Worm (Caenorhabditis elegans): ENCODE results near the gene F59B10.6.

F59B10.6 gene

ce11 chrII:10545924-10546783, 21.9 kb upstream of the F59B10.6 start (continued):
- TF ChIP-seq lin-35 (GFP tag; optimal IDR thresholded peaks at IDR 0.05) = peak in 1 of 3 experiments; percentile 20
- 0 out of 2 replicates have a peak, but pooled peaks have one; percentile 26 for TF ChIP-seq attf-6 (GFP tag; IDR thresholded peaks at IDR 0.05)
- no peak for TF ChIP-seq ccch-3 (GFP tag; optimal IDR thresholded peaks at IDR 0.05)
- TF ChIP-seq somi-1 (GFP tag; optimal IDR thresholded peaks at IDR 0.05) = no peak
- no peak for TF ChIP-seq B0035.1 (tag; optimal IDR thresholded peaks at IDR 0.05)
- TF ChIP-seq F57C9.4 (tag; optimal IDR thresholded peaks at IDR 0.05) = no peak
- TF ChIP-seq Y56A3A.18 (GFP tag; IDR thresholded peaks at IDR 0.05) = no peak; the same call in 1 of the 2 replicates
- no peak for TF ChIP-seq T07F8.4 (tag; optimal IDR thresholded peaks at IDR 0.05)
- TF ChIP-seq B0261.1 (tag; optimal IDR thresholded peaks at IDR 0.05) = no peak
- TF ChIP-seq athp-1 (tag; optimal IDR thresholded peaks at IDR 0.05) = no peak
- no peak; the same call in 1 of the 2 replicates for TF ChIP-seq C06A6.2 (GFP tag; conservative IDR thresholded peaks at IDR 0.05)
- no peak for TF ChIP-seq pha-4 (tag; optimal IDR thresholded peaks at IDR 0.05)
- TF ChIP-seq ceh-91 (GFP tag; IDR thresholded peaks at IDR 0.05) = no peak
- TF ChIP-seq Y67H2A.10 (GFP tag; conservative IDR thresholded peaks at IDR 0.05) = no peak
- TF ChIP-seq ztf-22 (GFP tag; optimal IDR thresholded peaks at IDR 0.05) = no peak
- no peak for TF ChIP-seq sptf-2 (GFP tag; optimal IDR thresholded peaks at IDR 0.05)
- TF ChIP-seq ztf-25 (GFP tag; IDR thresholded peaks at IDR 0.05) = no peak
- peak; percentile 52 for TF ChIP-seq zfh-2 (GFP tag; conservative IDR thresholded peaks at IDR 0.05)
- no peak for TF ChIP-seq nfya-1 (tag; optimal IDR thresholded peaks at IDR 0.05; ENCODE audit: borderline replicate concordance, insufficient read depth)
- TF ChIP-seq nfyb-1 (GFP tag; IDR thresholded peaks at IDR 0.05) = peak; percentile 73
- TF ChIP-seq dpl-1 (GFP tag; optimal IDR thresholded peaks at IDR 0.05) = no peak
- no peak for TF ChIP-seq F52B5.7 (tag; optimal IDR thresholded peaks at IDR 0.05)
- no peak for TF ChIP-seq nfya-2 (GFP tag; IDR thresholded peaks at IDR 0.05)
- TF ChIP-seq tbp1 (GFP tag; optimal IDR thresholded peaks at IDR 0.05) = no peak
- TF ChIP-seq die-1 (tag; optimal IDR thresholded peaks at IDR 0.05) = no peak
- no peak for TF ChIP-seq F37B4.10 (GFP tag; IDR thresholded peaks at IDR 0.05)
- no peak for TF ChIP-seq F22D6.2 (tag; optimal IDR thresholded peaks at IDR 0.05)
- TF ChIP-seq hsf-1 (GFP tag; IDR thresholded peaks at IDR 0.05) = peak; percentile 85
- TF ChIP-seq nhr-27 (tag; optimal IDR thresholded peaks at IDR 0.05) = no peak
- TF ChIP-seq lsy-27 (tag; optimal IDR thresholded peaks at IDR 0.05; ENCODE audit: borderline replicate concordance, insufficient read depth) = no peak
- peak; percentile 59; the same call in 1 of the 2 replicates for TF ChIP-seq pbrm-1 (GFP tag; IDR thresholded peaks at IDR 0.05)
- no peak; the same call in 1 of the 2 replicates for TF ChIP-seq madf-6 (GFP tag; IDR thresholded peaks at IDR 0.05)
- TF ChIP-seq F39B2.1 (GFP tag; IDR thresholded peaks at IDR 0.05) = no peak
- TF ChIP-seq sdz-38 (tag; optimal IDR thresholded peaks at IDR 0.05) = no peak
- no peak for TF ChIP-seq lsl-1 (GFP tag; optimal IDR thresholded peaks at IDR 0.05)
- no peak for TF ChIP-seq snpc-3.4 (tag; optimal IDR thresholded peaks at IDR 0.05)
- no peak for TF ChIP-seq him-1 (tag; optimal IDR thresholded peaks at IDR 0.05)
- TF ChIP-seq tbx-9 (tag; optimal IDR thresholded peaks at IDR 0.05; ENCODE audit: borderline replicate concordance) = no peak
- no peak for TF ChIP-seq F33H1.4 (GFP tag; IDR thresholded peaks at IDR 0.05)
- TF ChIP-seq nhr-80 (tag; optimal IDR thresholded peaks at IDR 0.05) = no peak
- no peak for TF ChIP-seq ZK185.1 (tag; optimal IDR thresholded peaks at IDR 0.05; ENCODE audit: poor library complexity, severe bottlenecking)
- no peak for TF ChIP-seq F23B12.7 (tag; optimal IDR thresholded peaks at IDR 0.05; ENCODE audit: insufficient read depth)
- no peak for TF ChIP-seq ztf-26 (tag; optimal IDR thresholded peaks at IDR 0.05)
- no peak for TF ChIP-seq akir-1 (GFP tag; optimal IDR thresholded peaks at IDR 0.05)
- TF ChIP-seq K12H6.12 (tag; optimal IDR thresholded peaks at IDR 0.05) = no peak
- TF ChIP-seq ets-4 (GFP tag; optimal IDR thresholded peaks at IDR 0.05) = no peak
- TF ChIP-seq mxl-1 (tag; optimal IDR thresholded peaks at IDR 0.05) = no peak

Data from whole organism, young adult.